Worm (Caenorhabditis elegans) whole organism, L3 larva: ENCODE results near the gene str-30.
A peak's percentile ranks its signal among the peaks of the same experiment; 100 is the strongest.

Experiments
- R02D3.7 ChIP-seq: fragments of 150-350 bp; optimal IDR thresholded peaks from 2 replicates; lab custom pipeline; 2014; ENCODE audit warnings: missing biosample characterization, missing genetic modification characterization
- ZK546.5 ChIP-seq: sonication (generic microtip); optimal IDR thresholded peaks from 2 replicates; lab custom pipeline; 2017; ENCODE audit warnings: missing biosample characterization, missing genetic modification characterization
- ama-1 ChIP-seq: fragments of 150-350 bp; optimal IDR thresholded peaks from 2 replicates; lab custom pipeline; 2018
- ceh-16 ChIP-seq: sonication (generic microtip); optimal IDR thresholded peaks from 2 replicates; lab custom pipeline; 2017; ENCODE audit warnings: missing biosample characterization, missing genetic modification characterization
- ceh-28 ChIP-seq: fragments of 150-350 bp; optimal IDR thresholded peaks from 2 replicates; lab custom pipeline; 2014; ENCODE audit warnings: missing biosample characterization, missing genetic modification reagents, missing genetic modification characterization
- ceh-9 ChIP-seq: sonication (generic microtip); optimal IDR thresholded peaks from 2 replicates; lab custom pipeline; 2018; ENCODE audit warnings: missing biosample characterization, missing genetic modification characterization
- egl-27 ChIP-seq: sonication (generic microtip); optimal IDR thresholded peaks from 4 replicates; lab custom pipeline; 2017; ENCODE audit warnings: missing biosample characterization, missing genetic modification reagents, missing genetic modification characterization
- egl-5 ChIP-seq: fragments of 150-350 bp; optimal IDR thresholded peaks from 2 replicates; lab custom pipeline; 2017; ENCODE audit warnings: missing biosample characterization, missing genetic modification reagents, missing genetic modification characterization, inconsistent platforms
- elt-1 ChIP-seq: fragments of 150-350 bp; optimal IDR thresholded peaks from 2 replicates; lab custom pipeline; 2014; ENCODE audit warnings: missing biosample characterization, missing genetic modification characterization
- elt-2 ChIP-seq: sonication (generic microtip); optimal IDR thresholded peaks from 2 replicates; lab custom pipeline; 2016; ENCODE audit warnings: missing genetic modification reagents, mild to moderate bottlenecking, missing genetic modification characterization, missing compliant biosample characterization
- elt-3 ChIP-seq, 3 experiments: fragments of 150-350 bp in 1 of 3; sonication (generic microtip) in 2 of 3; optimal IDR thresholded peaks; 2 replicates in 2 of 3; 4 replicates in 1 of 3; lab custom pipeline; 2014 to 2017; ENCODE audit warnings: missing biosample characterization in 3 of 3, missing genetic modification characterization in 3 of 3
- eor-1 ChIP-seq, 2 experiments: fragments of 150-350 bp; optimal IDR thresholded peaks; 2 replicates each; lab custom pipeline; 2014 to 2018; ENCODE audit warnings: missing biosample characterization in 2 of 2, missing genetic modification characterization in 2 of 2
- fkh-10 ChIP-seq: sonication (generic microtip); optimal IDR thresholded peaks from 2 replicates; lab custom pipeline; 2017; ENCODE audit warnings: missing biosample characterization, missing genetic modification reagents, missing genetic modification characterization
- fkh-2 ChIP-seq: fragments of 150-350 bp; optimal IDR thresholded peaks from 2 replicates; lab custom pipeline; 2014; ENCODE audit warnings: missing biosample characterization, missing genetic modification reagents, missing genetic modification characterization
- fos-1 ChIP-seq: fragments of 150-350 bp; optimal IDR thresholded peaks from 2 replicates; lab custom pipeline; 2014; ENCODE audit warnings: missing biosample characterization, missing genetic modification characterization
- hmg-11 ChIP-seq: sonication (generic microtip); optimal IDR thresholded peaks from 2 replicates; lab custom pipeline; 2016; ENCODE audit warnings: missing genetic modification characterization, missing compliant biosample characterization
- lin-15B ChIP-seq: fragments of 150-350 bp; optimal IDR thresholded peaks from 2 replicates; lab custom pipeline; 2014; ENCODE audit warnings: missing biosample characterization, missing genetic modification characterization
- lin-39 ChIP-seq: fragments of 150-350 bp; optimal IDR thresholded peaks from 2 replicates; lab custom pipeline; 2018; ENCODE audit warnings: missing biosample characterization, missing genetic modification reagents, missing genetic modification characterization
- lsy-12 ChIP-seq: sonication (generic microtip); optimal IDR thresholded peaks from 2 replicates; lab custom pipeline; 2016; ENCODE audit warnings: mild to moderate bottlenecking, missing genetic modification characterization, missing compliant biosample characterization
- mdl-1 ChIP-seq: fragments of 150-350 bp; optimal IDR thresholded peaks from 2 replicates; lab custom pipeline; 2014; ENCODE audit warnings: missing biosample characterization, missing genetic modification characterization
- mml-1 ChIP-seq: fragments of 150-350 bp; sonication (generic microtip); optimal IDR thresholded peaks from 3 replicates; lab custom pipeline; 2014; ENCODE audit warnings: missing biosample characterization, missing genetic modification characterization
- nfya-1 ChIP-seq: sonication (generic microtip); optimal IDR thresholded peaks from 2 replicates; lab custom pipeline; 2017; ENCODE audit warnings: missing genetic modification characterization, mild to moderate bottlenecking, missing compliant biosample characterization, antibody characterized with exemption, moderate library complexity; ENCODE audit not compliant: insufficient read depth
- nhr-11 ChIP-seq: fragments of 150-350 bp; optimal IDR thresholded peaks from 2 replicates; lab custom pipeline; 2014; ENCODE audit warnings: missing biosample characterization, missing genetic modification characterization
- nhr-12 ChIP-seq: fragments of 150-350 bp; optimal IDR thresholded peaks from 2 replicates; lab custom pipeline; 2014; ENCODE audit warnings: missing biosample characterization, missing genetic modification characterization
- nhr-23 ChIP-seq: fragments of 150-350 bp; optimal IDR thresholded peaks from 2 replicates; lab custom pipeline; 2014; ENCODE audit warnings: missing biosample characterization, missing genetic modification reagents, missing genetic modification characterization
- nhr-237 ChIP-seq: fragments of 150-350 bp; optimal IDR thresholded peaks from 2 replicates; lab custom pipeline; 2014; ENCODE audit warnings: missing biosample characterization, missing genetic modification characterization
- nhr-25 ChIP-seq: sonication (generic microtip); optimal IDR thresholded peaks from 2 replicates; lab custom pipeline; 2017; ENCODE audit warnings: missing biosample characterization, missing genetic modification characterization
- nhr-28 ChIP-seq: fragments of 150-350 bp; optimal IDR thresholded peaks from 2 replicates; lab custom pipeline; 2014; ENCODE audit warnings: missing biosample characterization, missing genetic modification characterization
- nhr-43 ChIP-seq: sonication (generic microtip); optimal IDR thresholded peaks from 2 replicates; lab custom pipeline; 2016; ENCODE audit warnings: mild to moderate bottlenecking, missing genetic modification characterization, missing compliant biosample characterization; ENCODE audit not compliant: poor library complexity, severe bottlenecking
- nhr-67 ChIP-seq: fragments of 150-350 bp; optimal IDR thresholded peaks from 2 replicates; lab custom pipeline; 2014; ENCODE audit warnings: missing biosample characterization, missing genetic modification characterization
- nhr-77 ChIP-seq: fragments of 150-350 bp; optimal IDR thresholded peaks from 2 replicates; lab custom pipeline; 2014; ENCODE audit warnings: missing biosample characterization, missing genetic modification characterization
- pha-4 ChIP-seq: fragments of 150-350 bp; optimal IDR thresholded peaks from 2 replicates; lab custom pipeline; 2014; ENCODE audit warnings: missing biosample characterization, missing genetic modification reagents, missing genetic modification characterization
- pqm-1 ChIP-seq: fragments of 150-350 bp; optimal IDR thresholded peaks from 2 replicates; lab custom pipeline; 2017; ENCODE audit warnings: missing biosample characterization, missing genetic modification characterization, inconsistent platforms
- sea-2 ChIP-seq: fragments of 150-350 bp; sonication (generic microtip); optimal IDR thresholded peaks from 4 replicates; lab custom pipeline; 2014; ENCODE audit warnings: missing biosample characterization, missing genetic modification reagents, missing genetic modification characterization
- skn-1 ChIP-seq: fragments of 150-350 bp; optimal IDR thresholded peaks from 2 replicates; lab custom pipeline; 2014; ENCODE audit warnings: missing biosample characterization, missing genetic modification characterization
- snpc-4 ChIP-seq: fragments of 150-350 bp; optimal IDR thresholded peaks from 2 replicates; lab custom pipeline; 2014; ENCODE audit warnings: missing biosample characterization, missing genetic modification characterization
- tbx-2 ChIP-seq: sonication (generic microtip); optimal IDR thresholded peaks from 2 replicates; lab custom pipeline; 2016; ENCODE audit warnings: mild to moderate bottlenecking, missing genetic modification characterization, missing compliant biosample characterization
- unc-39 ChIP-seq: sonication (generic microtip); optimal IDR thresholded peaks from 4 replicates; lab custom pipeline; 2017; ENCODE audit warnings: missing biosample characterization, missing genetic modification characterization
- zag-1 ChIP-seq: fragments of 150-350 bp; optimal IDR thresholded peaks from 2 replicates; lab custom pipeline; 2014; ENCODE audit warnings: missing biosample characterization, missing genetic modification characterization
- ztf-11 ChIP-seq: fragments of 150-350 bp; optimal IDR thresholded peaks from 2 replicates; lab custom pipeline; 2014; ENCODE audit warnings: missing biosample characterization, missing genetic modification characterization
- ztf-4 ChIP-seq: fragments of 150-350 bp; optimal IDR thresholded peaks from 2 replicates; lab custom pipeline; 2014; ENCODE audit warnings: missing biosample characterization, missing genetic modification characterization

str-30 gene

DNA sequence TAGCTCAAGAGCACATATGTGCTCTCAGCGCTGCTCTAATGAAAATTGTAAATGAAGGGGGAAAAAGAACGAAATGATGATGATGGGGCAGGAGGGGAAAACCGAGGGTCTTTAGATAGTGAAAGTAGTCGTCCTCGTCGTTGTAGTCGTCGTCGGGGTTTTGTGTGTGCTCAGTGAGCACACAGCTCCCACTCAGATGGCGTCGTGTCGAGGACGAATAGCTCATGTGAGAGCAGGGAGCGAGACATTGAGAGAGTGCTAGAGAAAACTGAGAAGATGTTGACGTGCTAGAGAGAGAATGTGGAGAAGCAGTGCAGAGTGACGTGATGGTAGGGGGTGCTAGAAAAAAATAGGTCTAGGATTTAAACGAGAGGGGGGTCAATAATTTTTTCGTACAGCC, 7.1 kb upstream of the str-30 start (continued):
- TF ChIP-seq elt-1 (tag; lab: Kevin White, UChicago) (no peak), nfya-1 (tag; lab: Kevin White, UChicago) (peak; percentile 71), eor-1 (tag; optimal IDR thresholded peaks at IDR 0.05; lab: Kevin White, UChicago) (no peak), fkh-2 (tag; lab: Kevin White, UChicago) (no peak), ceh-16 (no peak), mml-1 (tag; lab: Kevin White, UChicago) (no peak), pqm-1 (no peak), ZK546.5 (tag; lab: Kevin White, UChicago) (no peak), nhr-23 (tag; lab: Kevin White, UChicago) (no peak), lin-15B (tag; lab: Kevin White, UChicago) (peak; percentile 16), nhr-237 (tag; lab: Kevin White, UChicago) (no peak), mdl-1 (tag; lab: Kevin White, UChicago) (no peak)

DNA sequence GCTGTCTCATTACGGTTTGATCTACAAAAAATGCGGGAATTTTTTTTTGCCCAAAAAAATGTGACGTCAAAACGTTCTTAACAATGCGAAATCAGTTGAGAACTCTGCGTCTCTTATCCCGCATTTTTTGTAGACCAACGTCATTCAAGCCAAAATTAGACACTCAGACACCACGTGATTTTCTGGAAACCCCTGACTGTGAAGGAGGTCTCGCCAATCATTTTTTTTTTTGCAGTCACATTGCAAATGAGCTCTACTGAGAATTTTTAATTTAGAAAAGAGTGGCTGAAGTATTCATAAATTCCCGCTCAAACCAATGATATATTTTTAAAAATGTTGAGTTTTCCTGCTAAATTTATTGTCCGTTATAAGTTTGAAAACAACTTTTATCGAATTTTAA, 6.4 kb upstream of the str-30 start:
- TF ChIP-seq nhr-237 (tag; lab: Kevin White, UChicago), result no peak
- no peak for TF ChIP-seq unc-39 (tag; lab: Kevin White, UChicago)
- TF ChIP-seq nhr-43, result no peak
- TF ChIP-seq fos-1 (tag; lab: Kevin White, UChicago), result no peak
- no peak for TF ChIP-seq nhr-67 (tag; lab: Kevin White, UChicago)
- no peak for TF ChIP-seq skn-1
- no peak for TF ChIP-seq sea-2 (GFP tag; lab: Kevin White, UChicago)
- no peak for TF ChIP-seq fkh-2 (tag; lab: Kevin White, UChicago)
- no peak for TF ChIP-seq nhr-28
- TF ChIP-seq mdl-1 (tag; lab: Kevin White, UChicago), result no peak
- TF ChIP-seq ceh-9 (tag; lab: Kevin White, UChicago), result no peak
- no peak for TF ChIP-seq zag-1 (tag; lab: Kevin White, UChicago)
- no peak for TF ChIP-seq egl-27
- TF ChIP-seq nhr-25, result no peak
- no peak for TF ChIP-seq lin-15B (tag; lab: Kevin White, UChicago)
- no peak for TF ChIP-seq ZK546.5 (tag; lab: Kevin White, UChicago)
- no peak for TF ChIP-seq ama-1 (lab: Kevin White, UChicago)
- no peak for TF ChIP-seq mml-1 (tag; lab: Kevin White, UChicago)

DNA sequence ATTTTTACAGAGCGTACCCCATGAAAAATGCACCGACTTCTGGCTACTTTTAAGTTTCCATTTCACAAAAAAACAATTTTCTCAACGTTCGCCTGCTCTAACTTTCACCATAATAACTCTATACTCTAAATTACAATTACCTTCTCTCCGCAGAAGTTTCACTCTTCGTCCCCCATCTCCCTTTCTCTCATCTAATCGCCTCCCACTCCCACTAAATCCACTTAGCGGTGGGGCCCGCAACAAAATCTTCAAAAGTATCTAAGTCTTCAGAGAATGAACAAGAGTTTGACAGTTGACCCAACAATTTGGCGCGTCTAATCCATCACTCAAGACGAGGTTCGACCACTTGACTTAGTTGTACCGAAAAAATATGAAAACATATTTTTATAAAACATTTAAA, 13.5 kb downstream of the str-30 start:
- TF ChIP-seq ztf-11 (tag; lab: Kevin White, UChicago) (no peak), tbx-2 (tag; lab: Kevin White, UChicago) (no peak), nhr-28 (no peak), ztf-4 (tag; lab: Kevin White, UChicago) (no peak), ceh-9 (tag; lab: Kevin White, UChicago) (no peak), pha-4 (tag; lab: Kevin White, UChicago) (no peak), hmg-11 (no peak)

DNA sequence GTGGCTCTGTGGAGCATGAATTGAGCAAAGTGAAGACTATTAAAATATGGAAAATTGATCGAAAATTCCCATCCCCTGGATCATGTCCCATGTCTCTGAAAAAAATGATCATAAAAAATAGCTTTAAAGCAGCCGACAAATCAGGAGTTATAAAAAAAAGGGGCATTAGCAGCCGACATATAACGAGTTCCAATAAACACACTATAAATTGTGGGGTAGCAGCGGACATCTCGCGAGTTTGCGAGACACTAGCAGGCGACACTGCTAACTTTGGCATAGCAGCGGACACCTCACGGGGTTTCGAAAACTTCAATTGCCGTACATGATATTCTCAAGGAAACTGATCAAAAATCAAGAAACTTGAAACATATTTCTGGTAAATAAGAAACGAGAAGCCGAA, 14.4 kb downstream of the str-30 start, which contains the start of gene hpo-36:
Gene hpo-36 (minus strand): TSS at position 101 of the 400 bp plus-strand sequence.
- TF ChIP-seq sea-2 (GFP tag; lab: Kevin White, UChicago), result no peak
- TF ChIP-seq snpc-4 (tag; lab: Kevin White, UChicago), result peak; percentile 37
- TF ChIP-seq, all 47 proteins: peak for 1

DNA sequence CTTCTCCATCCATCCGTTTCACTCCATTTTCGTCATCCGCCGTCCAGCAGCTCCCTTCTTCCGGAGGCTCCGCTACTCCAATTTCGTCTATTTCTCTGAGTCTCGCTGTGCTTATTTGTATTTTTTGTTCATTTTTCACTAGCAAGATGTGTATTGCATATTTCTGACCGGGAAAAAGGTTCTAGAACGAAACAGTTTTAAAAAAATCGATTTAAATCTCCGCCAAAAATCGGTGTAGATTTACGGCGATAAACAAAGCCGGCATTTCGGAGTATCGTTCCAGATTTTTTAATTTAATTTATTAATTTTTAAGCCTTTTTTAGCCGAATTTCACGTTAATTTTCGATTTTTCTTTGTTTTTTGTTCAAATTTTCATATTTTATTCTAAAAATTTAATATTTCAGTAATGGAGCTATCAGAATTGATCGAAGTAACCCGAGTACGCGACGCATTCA, 18.3 kb downstream of the str-30 start, which contains the start of gene mtm-9:
Gene mtm-9 (plus strand): TSS at position 405 of the 455 bp plus-strand sequence.
- no peak for TF ChIP-seq nhr-28
- no peak for TF ChIP-seq pqm-1
- peak; percentile 62 for TF ChIP-seq nfya-1 (tag; lab: Kevin White, UChicago)
- TF ChIP-seq lsy-12 (tag; lab: Kevin White, UChicago), result no peak
- TF ChIP-seq R02D3.7 (tag; lab: Kevin White, UChicago), result peak; percentile 96
- TF ChIP-seq ceh-9 (tag; lab: Kevin White, UChicago), result no peak
- peak; percentile 33 for TF ChIP-seq snpc-4 (tag; lab: Kevin White, UChicago)
- no peak for TF ChIP-seq nhr-12
- TF ChIP-seq elt-3 (tag; optimal IDR thresholded peaks at IDR 0.05; lab: Kevin White, UChicago), result no peak
- peak; percentile 43 for TF ChIP-seq ceh-28
- no peak for TF ChIP-seq zag-1 (tag; lab: Kevin White, UChicago)
- no peak for TF ChIP-seq ztf-11 (tag; lab: Kevin White, UChicago)
- TF ChIP-seq elt-1 (tag; lab: Kevin White, UChicago), result no peak
- no peak for TF ChIP-seq elt-2 (tag; lab: Kevin White, UChicago)
- no peak for TF ChIP-seq nhr-25
- no peak for TF ChIP-seq nhr-11 (tag; lab: Kevin White, UChicago)
- TF ChIP-seq hmg-11, result no peak
- no peak for TF ChIP-seq nhr-43
- TF ChIP-seq ceh-16, result no peak
- TF ChIP-seq mml-1 (tag; lab: Kevin White, UChicago), result no peak
- peak; percentile 49 for TF ChIP-seq nhr-23 (tag; lab: Kevin White, UChicago)
- no peak for TF ChIP-seq lin-39
- TF ChIP-seq egl-5 (tag; lab: Kevin White, UChicago), result no peak
- TF ChIP-seq nhr-67 (tag; lab: Kevin White, UChicago), result no peak
- TF ChIP-seq sea-2 (GFP tag; lab: Kevin White, UChicago), result no peak
- no peak for TF ChIP-seq fkh-10 (GFP tag; lab: Kevin White, UChicago)
- TF ChIP-seq egl-27, result no peak
- no peak for TF ChIP-seq ama-1 (lab: Kevin White, UChicago)
- TF ChIP-seq nhr-77 (tag; lab: Kevin White, UChicago), result no peak
- peak; percentile 53 for TF ChIP-seq lin-15B (tag; lab: Kevin White, UChicago)
- TF ChIP-seq skn-1, result peak; percentile 18
- no peak for TF ChIP-seq ZK546.5 (tag; lab: Kevin White, UChicago)
